Worm (Caenorhabditis elegans) whole organism, L4 larva: ENCODE results near the gene K04C1.2.

Experiments
- D1046.2 ChIP-seq: fragments of 200-800 bp; sonication (Bioruptor generic); IDR thresholded peaks from 2 replicates; pipeline ENCODE4 v1.3.6; 2022; ENCODE audit warnings: missing genetic modification characterization, missing compliant biosample characterization
- F44E2.7 ChIP-seq: fragments of 200-800 bp; sonication (Bioruptor generic); IDR thresholded peaks from 2 replicates; pipeline ENCODE4 v2.1.2; 2022; ENCODE audit warnings: missing genetic modification characterization, missing compliant biosample characterization
- T26A8.4 ChIP-seq: fragments of 200-800 bp; sonication (Bioruptor generic); IDR thresholded peaks from 2 replicates; pipeline ENCODE4 v1.3.6; 2022; ENCODE audit warnings: missing genetic modification characterization, missing compliant biosample characterization
- attf-4 ChIP-seq: sonication (generic microtip); optimal IDR thresholded peaks from 3 replicates; lab custom pipeline; 2017; ENCODE audit warnings: missing biosample characterization, missing genetic modification characterization
- ceh-20 ChIP-seq: fragments of 200-800 bp; sonication (Bioruptor generic); IDR thresholded peaks from 2 replicates; pipeline ENCODE4 v1.3.6; 2022; ENCODE audit warnings: missing genetic modification reagents, missing genetic modification characterization, missing compliant biosample characterization
- ceh-44 ChIP-seq: fragments of 200-800 bp; sonication (Bioruptor generic); IDR thresholded peaks from 2 replicates; pipeline ENCODE4 v1.3.6; 2022; ENCODE audit warnings: missing genetic modification reagents, missing genetic modification characterization, missing compliant biosample characterization
- cey-2 ChIP-seq: sonication (generic microtip); optimal IDR thresholded peaks from 3 replicates; lab custom pipeline; 2017; ENCODE audit warnings: missing genetic modification characterization, mild to moderate bottlenecking, missing compliant biosample characterization, antibody characterized with exemption, borderline replicate concordance; ENCODE audit not compliant: insufficient read depth
- daf-12 ChIP-seq: fragments of 150-350 bp; optimal IDR thresholded peaks from 2 replicates; lab custom pipeline; 2014; ENCODE audit warnings: missing biosample characterization, missing genetic modification reagents, missing genetic modification characterization
- dmd-6 ChIP-seq: fragments of 200-800 bp; sonication (Bioruptor generic); IDR thresholded peaks from 2 replicates; pipeline ENCODE4 v1.3.6; 2022; ENCODE audit warnings: missing genetic modification reagents, missing genetic modification characterization, missing compliant biosample characterization
- dmd-9 ChIP-seq: fragments of 200-800 bp; sonication (Bioruptor generic); IDR thresholded peaks from 2 replicates; pipeline ENCODE4 v1.3.6; 2022; ENCODE audit warnings: missing genetic modification reagents, missing genetic modification characterization, missing compliant biosample characterization
- duxl-1 ChIP-seq: sonication (generic microtip); optimal IDR thresholded peaks from 2 replicates; lab custom pipeline; 2016; ENCODE audit warnings: mild to moderate bottlenecking, missing genetic modification characterization, moderate library complexity, missing compliant biosample characterization; ENCODE audit not compliant: poor library complexity
- dve-1 ChIP-seq: sonication (generic microtip); optimal IDR thresholded peaks from 2 replicates; lab custom pipeline; 2017; ENCODE audit warnings: antibody characterized with exemption, mild to moderate bottlenecking, missing genetic modification characterization, missing compliant biosample characterization; ENCODE audit not compliant: insufficient read depth
- egl-43 ChIP-seq: fragments of 200-800 bp; sonication (Bioruptor generic); IDR thresholded peaks from 2 replicates; pipeline ENCODE4 v1.3.6; 2022; ENCODE audit warnings: missing genetic modification reagents, missing genetic modification characterization, missing compliant biosample characterization
- fkh-10 ChIP-seq: fragments of 150-350 bp; optimal IDR thresholded peaks from 2 replicates; lab custom pipeline; 2014; ENCODE audit warnings: missing biosample characterization, missing genetic modification reagents, missing genetic modification characterization
- hif-1 ChIP-seq, 2 experiments: sonication (generic microtip); optimal IDR thresholded peaks; 2 replicates each; lab custom pipeline; 2016 to 2017; ENCODE audit warnings: missing compliant biosample characterization in 2 of 2, missing genetic modification characterization in 2 of 2, missing genetic modification reagents in 2 of 2, missing genotype in 2 of 2, mild to moderate bottlenecking in 1 of 2
- hlh-11 ChIP-seq: fragments of 200-800 bp; sonication (Bioruptor generic); optimal IDR thresholded peaks from 2 replicates; lab custom pipeline; 2018; ENCODE audit warnings: mild to moderate bottlenecking, missing genetic modification characterization, missing compliant biosample characterization
- lim-7 ChIP-seq: fragments of 200-800 bp; sonication (Bioruptor generic); IDR thresholded peaks from 2 replicates; pipeline ENCODE4 v1.3.6; 2022; ENCODE audit warnings: missing genetic modification characterization, missing compliant biosample characterization
- lin-1 ChIP-seq: fragments of 200-800 bp; sonication (Bioruptor generic); IDR thresholded peaks from 2 replicates; pipeline ENCODE4 v1.3.6; 2022; ENCODE audit warnings: missing genetic modification reagents, missing genetic modification characterization, missing compliant biosample characterization
- lsy-2 ChIP-seq, 2 experiments: fragments of 150-350 bp in 1 of 2; sonication (generic microtip) in 1 of 2; optimal IDR thresholded peaks; 2 replicates each; lab custom pipeline; 2014 to 2017; ENCODE audit warnings: missing biosample characterization in 2 of 2, missing genetic modification characterization in 2 of 2
- mdt-29 ChIP-seq: fragments of 200-800 bp; sonication (Bioruptor generic); IDR thresholded peaks from 2 replicates; pipeline ENCODE4 v1.3.6; 2022; ENCODE audit warnings: missing genetic modification reagents, missing genetic modification characterization, missing compliant biosample characterization
- mxl-3 ChIP-seq: fragments of 200-800 bp; sonication (Bioruptor generic); optimal IDR thresholded peaks from 2 replicates; lab custom pipeline; 2018; ENCODE audit warnings: mild to moderate bottlenecking, missing genetic modification characterization, missing compliant biosample characterization
- nhr-102 ChIP-seq: sonication (generic microtip); optimal IDR thresholded peaks from 2 replicates; lab custom pipeline; 2016; ENCODE audit warnings: mild to moderate bottlenecking, missing genetic modification characterization, moderate library complexity, missing compliant biosample characterization
- nhr-11 ChIP-seq: fragments of 150-350 bp; optimal IDR thresholded peaks from 2 replicates; lab custom pipeline; 2014; ENCODE audit warnings: missing biosample characterization, missing genetic modification characterization
- nhr-28 ChIP-seq: fragments of 150-350 bp; optimal IDR thresholded peaks from 2 replicates; lab custom pipeline; 2014; ENCODE audit warnings: missing biosample characterization, missing genetic modification characterization
- nhr-41 ChIP-seq: fragments of 200-800 bp; sonication (Bioruptor generic); IDR thresholded peaks from 2 replicates; pipeline ENCODE4 v1.3.6; 2022; ENCODE audit warnings: missing genetic modification reagents, missing genetic modification characterization, missing compliant biosample characterization
- php-3 ChIP-seq: fragments of 200-800 bp; sonication (Bioruptor generic); IDR thresholded peaks from 2 replicates; pipeline ENCODE4 v1.3.6; 2022; ENCODE audit warnings: missing genetic modification reagents, missing genetic modification characterization, missing compliant biosample characterization
- sdz-12 ChIP-seq: fragments of 200-800 bp; sonication (Bioruptor generic); optimal IDR thresholded peaks from 2 replicates; lab custom pipeline; 2018; ENCODE audit warnings: mild to moderate bottlenecking, missing genetic modification characterization, missing compliant biosample characterization
- skn-1 ChIP-seq: fragments of 150-350 bp; optimal IDR thresholded peaks from 2 replicates; lab custom pipeline; 2014; ENCODE audit warnings: missing biosample characterization, missing genetic modification characterization
- snpc-4 ChIP-seq: fragments of 150-350 bp; optimal IDR thresholded peaks from 2 replicates; lab custom pipeline; 2014; ENCODE audit warnings: missing biosample characterization, missing genetic modification characterization
- spr-1 ChIP-seq: sonication (generic microtip); optimal IDR thresholded peaks from 2 replicates; lab custom pipeline; 2016; ENCODE audit warnings: mild to moderate bottlenecking, missing genetic modification characterization, missing compliant biosample characterization
- unc-62 ChIP-seq, 3 experiments: fragments of 150-350 bp in 1 of 3; sonication (generic microtip); optimal IDR thresholded peaks in 2 of 3; peaks in 1 of 3; 1 replicate in 1 of 3; 2 replicates in 2 of 3; lab custom pipeline; 2014 to 2017; ENCODE audit warnings: missing biosample characterization in 3 of 3, missing genetic modification characterization in 3 of 3, missing genetic modification reagents in 3 of 3, missing genotype in 1 of 3
- zfp-2 ChIP-seq: sonication (generic microtip); optimal IDR thresholded peaks from 2 replicates; lab custom pipeline; 2016; ENCODE audit warnings: mild to moderate bottlenecking, missing genetic modification characterization, missing compliant biosample characterization
- zip-2 ChIP-seq: fragments of 150-350 bp; optimal IDR thresholded peaks from 2 replicates; lab custom pipeline; 2014; ENCODE audit warnings: missing biosample characterization, missing genetic modification characterization

Gene K04C1.2

ce11 chrX:14252042-14252441 lies 13.5 kb downstream of the K04C1.2 start, which contains the start of gene E02H4.6:
TSS of gene E02H4.6 (minus strand) at chrX:14252142.
- TF ChIP-seq duxl-1 (no peak), nhr-41 (GFP tag; lab: Robert Waterston, UW) (no peak), D1046.2 (GFP tag; lab: Robert Waterston, UW) (no peak), zfp-2 (tag; lab: Kevin White, UChicago) (no peak), nhr-102 (tag; lab: Kevin White, UChicago) (no peak), ceh-44 (GFP tag; lab: Robert Waterston, UW) (no peak), hlh-11 (tag; lab: Kevin White, UChicago) (no peak)

- TF ChIP-seq nhr-11 (tag; lab: Kevin White, UChicago) (no peak), cey-2 (tag; lab: Kevin White, UChicago) (no peak), dmd-9 (GFP tag; lab: Robert Waterston, UW) (no peak), mdt-29 (GFP tag; lab: Robert Waterston, UW) (no peak), hif-1 (tag; optimal IDR thresholded peaks at IDR 0.05; lab: Kevin White, UChicago) (no peak), nhr-41 (GFP tag; lab: Robert Waterston, UW) (no peak), dve-1 (no peak), ceh-20 (GFP tag; lab: Robert Waterston, UW) (no peak), attf-4 (tag; lab: Kevin White, UChicago) (no peak), mxl-3 (GFP tag; lab: Kevin White, UChicago) (no peak)
Measured at ce11 chrX:14255031-14255430, 16.5 kb downstream of the K04C1.2 start, which contains the start of gene E02H4.5. TSS of gene E02H4.5 (minus strand) at chrX:14255131.

ce11 chrX:14255973-14256372 lies 17.5 kb downstream of the K04C1.2 start, which contains the start of gene E02H4.7:
TSS of gene E02H4.7 (plus strand) at chrX:14256273.
- TF ChIP-seq egl-43 (no peak), daf-12 (tag; lab: Kevin White, UChicago) (no peak), lsy-2 (tag; optimal IDR thresholded peaks at IDR 0.05; lab: Kevin White, UChicago) (no peak), skn-1 (tag; lab: Kevin White, UChicago) (no peak), zip-2 (tag; lab: Kevin White, UChicago) (no peak), snpc-4 (no peak), F44E2.7 (GFP tag; lab: Robert Waterston, UW) (no peak), spr-1 (tag; lab: Kevin White, UChicago) (no peak), php-3 (GFP tag; lab: Robert Waterston, UW) (no peak)

ce11 chrX:14257661-14258060 lies 19.2 kb downstream of the K04C1.2 start, which contains the start of gene E02H4.4:
TSS of gene E02H4.4 (plus strand) at chrX:14257961.
- TF ChIP-seq sdz-12 (GFP tag; lab: Kevin White, UChicago) (no peak), lin-1 (no peak), fkh-10 (GFP tag; lab: Kevin White, UChicago) (no peak), T26A8.4 (GFP tag; lab: Robert Waterston, UW) (no peak), dmd-6 (GFP tag; lab: Robert Waterston, UW) (no peak), lim-7 (GFP tag; lab: Robert Waterston, UW) (no peak), nhr-28 (no peak)
- TF ChIP-seq, all 104 proteins: peak for 0

ce11 chrX:14263473-14263872 lies 25.0 kb downstream of the K04C1.2 start, which contains the start of gene E02H4.8:
TSS of gene E02H4.8 (minus strand) at chrX:14263573.
- TF ChIP-seq unc-62 (GFP tag; optimal IDR thresholded peaks at IDR 0.05 in 1 of 2; lab: Kevin White, UChicago) (peak in 1 of 2 experiments; percentile 41), unc-62 (tag; optimal IDR thresholded peaks at IDR 0.05; lab: Kevin White, UChicago) (no peak), mxl-3 (GFP tag; lab: Kevin White, UChicago) (no peak)
